Worm (Caenorhabditis elegans) whole organism, young adult: ENCODE data around the gene srz-25.

Experiments used
- B0035.1 ChIP-seq: sonication (generic microtip); optimal IDR thresholded peaks from 2 replicates; lab custom pipeline; 2016; ENCODE audit warnings: missing genetic modification characterization, mild to moderate bottlenecking, missing compliant biosample characterization, missing genotype, missing genetic modification reagents
- Y79H2A.3 ChIP-seq: fragments of 200-800 bp; sonication (Bioruptor generic); conservative IDR thresholded peaks from 2 replicates; pipeline ENCODE4 v1.3.6; 2022; ENCODE audit warnings: missing genetic modification reagents, missing genetic modification characterization, missing compliant biosample characterization
- tbx-9 ChIP-seq: sonication (generic microtip); optimal IDR thresholded peaks from 2 replicates; lab custom pipeline; 2016; ENCODE audit warnings: borderline replicate concordance, missing genetic modification characterization, inconsistent platforms, missing compliant biosample characterization
- tlf-1 ChIP-seq: fragments of 200-800 bp; sonication (Bioruptor generic); optimal IDR thresholded peaks from 2 replicates; lab custom pipeline; 2018; ENCODE audit warnings: mild to moderate bottlenecking, missing genetic modification characterization, missing compliant biosample characterization

ce11 chrV:17506289-17506688, 34.1 kb upstream of the srz-25 start, which contains the start of gene srw-31:
- TF ChIP-seq tlf-1 (GFP tag; lab: Kevin White, UChicago) (no peak), tbx-9 (tag; lab: Kevin White, UChicago) (no peak), Y79H2A.3 (GFP tag; lab: Robert Waterston, UW) (no peak), B0035.1 (no peak)
